Worm (Caenorhabditis elegans): ENCODE measurements around the gene C36E8.4.

DNA sequence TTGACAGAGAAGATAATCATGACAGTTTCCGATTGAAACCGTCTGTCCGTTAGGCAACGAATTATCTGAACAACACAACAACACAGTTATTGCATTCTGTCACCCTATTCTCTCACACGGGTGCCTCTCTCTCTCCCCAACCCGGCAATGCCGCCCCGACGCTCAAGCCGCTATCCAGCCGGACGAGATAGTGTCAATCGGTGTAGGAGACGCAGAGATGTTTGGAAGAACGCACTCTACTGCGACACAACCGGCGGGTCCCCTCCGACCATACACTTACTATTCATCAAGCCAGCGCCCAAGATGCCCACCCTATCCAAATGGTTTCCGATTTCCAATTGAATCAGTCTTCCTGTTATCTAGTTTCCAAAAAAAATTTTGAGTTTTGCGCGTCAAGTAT lies 2.0 kb upstream of the C36E8.4 start:
- TF ChIP-seq aly-2 (tag; optimal IDR thresholded peaks at IDR 0.05) (no peak), ceh-20 (GFP tag; IDR thresholded peaks at IDR 0.05) (no peak), ZK546.5 (tag; optimal IDR thresholded peaks at IDR 0.05) (no peak), ama-1 (optimal IDR thresholded peaks at IDR 0.05) (no peak)

Measured in whole organism, L4 larva.